Worm (Caenorhabditis elegans): ENCODE results near the gene sra-12.

sra-12 gene

ce11 chrII:10914366-10914765, 10.1 kb upstream of the sra-12 start, which contains the start of gene F44F4.15:
Gene F44F4.15 (plus strand): TSS chrII:10914666.
- no peak for TF ChIP-seq ceh-83 (GFP tag; optimal IDR thresholded peaks at IDR 0.05)
- TF ChIP-seq tbx-8 (GFP tag; optimal IDR thresholded peaks at IDR 0.05): no peak
- TF ChIP-seq pha-4 (tag; optimal IDR thresholded peaks at IDR 0.05): no peak
- TF ChIP-seq hlh-1 (tag; optimal IDR thresholded peaks at IDR 0.05): no peak
- TF ChIP-seq ces-1 (GFP tag; optimal IDR thresholded peaks at IDR 0.05): no peak
- no peak for TF ChIP-seq cnd-1 (tag; optimal IDR thresholded peaks at IDR 0.05)
- TF ChIP-seq nhr-12 (tag; optimal IDR thresholded peaks at IDR 0.05): no peak
- no peak for TF ChIP-seq flh-1 (GFP tag; optimal IDR thresholded peaks at IDR 0.05)
- no peak for TF ChIP-seq sem-2 (GFP tag; optimal IDR thresholded peaks at IDR 0.05)
- TF ChIP-seq drap-1 (GFP tag; optimal IDR thresholded peaks at IDR 0.05): no peak
- no peak for TF ChIP-seq M03D4.4 (tag; optimal IDR thresholded peaks at IDR 0.05)
- no peak for TF ChIP-seq mep-1 (tag; optimal IDR thresholded peaks at IDR 0.05)
- no peak for TF ChIP-seq blmp-1 (tag; optimal IDR thresholded peaks at IDR 0.05)
- TF ChIP-seq mab-5 (tag; optimal IDR thresholded peaks at IDR 0.05): no peak
- no peak for TF ChIP-seq nhr-28 (tag; optimal IDR thresholded peaks at IDR 0.05)

- TF ChIP-seq mls-2 (tag; optimal IDR thresholded peaks at IDR 0.05) (no peak), flh-1 (GFP tag; optimal IDR thresholded peaks at IDR 0.05) (no peak), ces-1 (GFP tag; optimal IDR thresholded peaks at IDR 0.05) (no peak), snpc-4 (tag; optimal IDR thresholded peaks at IDR 0.05) (no peak), mab-5 (tag; optimal IDR thresholded peaks at IDR 0.05) (no peak), sem-2 (GFP tag; optimal IDR thresholded peaks at IDR 0.05) (no peak), lin-32 (GFP tag; optimal IDR thresholded peaks at IDR 0.05) (no peak), hlh-1 (tag; optimal IDR thresholded peaks at IDR 0.05) (no peak), pha-4 (tag; optimal IDR thresholded peaks at IDR 0.05) (no peak), unc-120 (tag; optimal IDR thresholded peaks at IDR 0.05; ENCODE audit: poor library complexity, severe bottlenecking) (no peak)
These were observed 8.7 kb upstream of the sra-12 start for ce11 chrII:10912995-10913394.

ce11 chrII:10910219-10910618, 5.9 kb upstream of the sra-12 start, which contains the start of gene sra-11:
Gene sra-11 (minus strand): TSS chrII:10910319.
- TF ChIP-seq M03D4.4 (tag; optimal IDR thresholded peaks at IDR 0.05): no peak
- no peak for TF ChIP-seq nhr-237 (tag; optimal IDR thresholded peaks at IDR 0.05)
- no peak for TF ChIP-seq mab-5 (tag; optimal IDR thresholded peaks at IDR 0.05)
- TF ChIP-seq unc-39 (tag; optimal IDR thresholded peaks at IDR 0.05): no peak

- TF ChIP-seq mep-1 (tag; optimal IDR thresholded peaks at IDR 0.05) (no peak), lsy-2 (tag; optimal IDR thresholded peaks at IDR 0.05) (no peak), pha-4 (tag; optimal IDR thresholded peaks at IDR 0.05) (no peak), lin-13 (tag; optimal IDR thresholded peaks at IDR 0.05) (no peak), nhr-76 (tag; optimal IDR thresholded peaks at IDR 0.05) (no peak), unc-39 (tag; optimal IDR thresholded peaks at IDR 0.05) (no peak), mab-5 (tag; optimal IDR thresholded peaks at IDR 0.05) (no peak), cnd-1 (tag; optimal IDR thresholded peaks at IDR 0.05) (no peak), nhr-2 (tag; optimal IDR thresholded peaks at IDR 0.05) (no peak), nhr-12 (tag; optimal IDR thresholded peaks at IDR 0.05) (no peak), nhr-237 (tag; optimal IDR thresholded peaks at IDR 0.05) (no peak), unc-120 (tag; optimal IDR thresholded peaks at IDR 0.05; ENCODE audit: poor library complexity, severe bottlenecking) (no peak)
These were observed 2.2 kb downstream of the sra-12 start, which contains the start of gene gly-1 for ce11 chrII:10902104-10902503. Gene gly-1 (minus strand): TSS chrII:10902204.

DNA sequence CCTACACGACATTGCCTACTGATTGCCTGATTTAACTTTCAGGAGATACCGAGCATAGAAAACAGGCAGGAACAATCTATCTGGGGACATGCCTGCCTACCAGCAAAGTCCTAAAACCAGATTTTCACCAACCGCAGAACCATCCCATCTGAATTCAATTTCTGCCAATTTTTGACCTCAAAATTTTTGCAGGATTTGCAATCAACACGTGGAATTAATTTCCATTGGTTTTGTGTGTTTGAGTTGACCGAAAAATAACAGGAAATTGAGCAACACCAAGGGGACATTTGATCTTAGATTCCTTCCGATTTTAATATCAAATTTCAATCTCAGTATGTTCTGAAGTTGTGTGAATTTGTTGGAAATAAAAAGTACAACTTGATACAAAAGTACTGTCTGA, 5.3 kb downstream of the sra-12 start:
- TF ChIP-seq ceh-83 (GFP tag; optimal IDR thresholded peaks at IDR 0.05) (no peak), M03D4.4 (tag; optimal IDR thresholded peaks at IDR 0.05) (no peak), lsy-2 (tag; optimal IDR thresholded peaks at IDR 0.05) (no peak), mab-5 (tag; optimal IDR thresholded peaks at IDR 0.05) (no peak), blmp-1 (tag; optimal IDR thresholded peaks at IDR 0.05) (no peak), nhr-28 (tag; optimal IDR thresholded peaks at IDR 0.05) (no peak), ceh-43 (GFP tag; optimal IDR thresholded peaks at IDR 0.05) (no peak), mep-1 (tag; optimal IDR thresholded peaks at IDR 0.05) (no peak), lin-32 (GFP tag; optimal IDR thresholded peaks at IDR 0.05) (no peak), unc-39 (tag; optimal IDR thresholded peaks at IDR 0.05) (no peak), nhr-237 (tag; optimal IDR thresholded peaks at IDR 0.05) (no peak), ham-2 (GFP tag; optimal IDR thresholded peaks at IDR 0.05) (no peak), ceh-39 (tag; optimal IDR thresholded peaks at IDR 0.05) (no peak), hlh-1 (tag; optimal IDR thresholded peaks at IDR 0.05) (no peak), sem-2 (GFP tag; optimal IDR thresholded peaks at IDR 0.05) (no peak), sptf-1 (tag; optimal IDR thresholded peaks at IDR 0.05) (no peak), drap-1 (GFP tag; optimal IDR thresholded peaks at IDR 0.05) (no peak), nhr-12 (tag; optimal IDR thresholded peaks at IDR 0.05) (no peak), snpc-4 (tag; optimal IDR thresholded peaks at IDR 0.05) (no peak), bed-3 (GFP tag; optimal IDR thresholded peaks at IDR 0.05) (no peak)
